Worm (Caenorhabditis elegans): ENCODE measurements around the gene str-96.
"Not testable (repeated sequence)": the region's sequence is repeated elsewhere in the genome, so short reads cannot be mapped to it uniquely, and the experiment has no call there.

str-96 gene

ce11 chrV:15264131-15264530 is 29.6 kb downstream of the str-96 start, which contains the start of gene M01B2.12:
TSS of gene M01B2.12 (minus strand) at chrV:15264231.
- no peak for TF ChIP-seq dao-5 (tag; optimal IDR thresholded peaks at IDR 0.05)
- TF ChIP-seq W03F9.2 (tag; optimal IDR thresholded peaks at IDR 0.05): no peak
- no peak for TF ChIP-seq him-1 (tag; optimal IDR thresholded peaks at IDR 0.05)

- not testable (repeated sequence) for TF ChIP-seq W03F9.2, him-1, dao-5 (tag; optimal IDR thresholded peaks at IDR 0.05)
These were observed 31.4 kb downstream of the str-96 start, which contains the start of gene M01B2.10 for ce11 chrV:15262336-15262735. TSS of gene M01B2.10 (minus strand) at chrV:15262436.

ce11 chrV:15259904-15260303 is 33.9 kb downstream of the str-96 start, which contains the start of gene M01B2.8:
TSS of gene M01B2.8 (plus strand) at chrV:15260204.
- TF ChIP-seq him-1 (tag; optimal IDR thresholded peaks at IDR 0.05): no peak
- TF ChIP-seq W03F9.2 (tag; optimal IDR thresholded peaks at IDR 0.05): no peak
- no peak for TF ChIP-seq dao-5 (tag; optimal IDR thresholded peaks at IDR 0.05)

- no peak for TF ChIP-seq dao-5 (tag; optimal IDR thresholded peaks at IDR 0.05)
- no peak for TF ChIP-seq W03F9.2 (tag; optimal IDR thresholded peaks at IDR 0.05)
- TF ChIP-seq him-1 (tag; optimal IDR thresholded peaks at IDR 0.05): no peak
These were observed 34.7 kb downstream of the str-96 start, which contains the start of gene srsx-37 for ce11 chrV:15259049-15259448. TSS of gene srsx-37 (minus strand) at chrV:15259149.

ce11 chrV:15256669-15257068 is 37.1 kb downstream of the str-96 start, which contains the start of gene srsx-39:
TSS of gene srsx-39 (minus strand) at chrV:15256769.
- TF ChIP-seq W03F9.2, him-1, dao-5 (tag; optimal IDR thresholded peaks at IDR 0.05): not testable (repeated sequence)

- TF ChIP-seq dao-5 (tag; optimal IDR thresholded peaks at IDR 0.05) (no peak), W03F9.2 (tag; optimal IDR thresholded peaks at IDR 0.05) (no peak), him-1 (tag; optimal IDR thresholded peaks at IDR 0.05) (no peak)
These were observed 40.2 kb downstream of the str-96 start, which contains the start of gene srbc-75 for ce11 chrV:15253529-15253928. TSS of gene srbc-75 (plus strand) at chrV:15253829.

- TF ChIP-seq dao-5 (tag; optimal IDR thresholded peaks at IDR 0.05) (no peak), W03F9.2 (tag; optimal IDR thresholded peaks at IDR 0.05) (no peak), him-1 (tag; optimal IDR thresholded peaks at IDR 0.05) (no peak)
These were observed 41.7 kb downstream of the str-96 start, which contains the start of gene srbc-76 for ce11 chrV:15252082-15252481. TSS of gene srbc-76 (plus strand) at chrV:15252382.

ce11 chrV:15250304-15250703 is 43.5 kb downstream of the str-96 start, which contains the start of gene srd-28:
TSS of gene srd-28 (plus strand) at chrV:15250604.
- TF ChIP-seq dao-5, him-1, W03F9.2 (tag; optimal IDR thresholded peaks at IDR 0.05): not testable (repeated sequence)

ce11 chrV:15244456-15244855 is 49.3 kb downstream of the str-96 start, which contains the start of gene kin-30:
TSS of gene kin-30 (plus strand) at chrV:15244756.
- TF ChIP-seq dao-5 (tag; optimal IDR thresholded peaks at IDR 0.05) (no peak), W03F9.2 (tag; optimal IDR thresholded peaks at IDR 0.05) (no peak), him-1 (tag; optimal IDR thresholded peaks at IDR 0.05) (no peak)

Measured in whole organism, L4/young adult.